Fruit fly (Drosophila melanogaster) whole organism, larva: ENCODE results near the gene Akh.
A peak's percentile ranks its signal among the peaks of the same experiment; 100 is the strongest.

Experiments
- noc ChIP-seq: fragments of 200-800 bp; sonication (Bioruptor generic); optimal IDR thresholded peaks from 3 replicates; lab custom pipeline; 2019; ENCODE audit warnings: missing biosample characterization, mild to moderate bottlenecking, missing genetic modification characterization, moderate library complexity

The Akh gene

dm6 chr3L:4118339-4118738 lies 22.9 kb upstream of the Akh start:
- TF ChIP-seq noc: no peak

dm6 chr3L:4119636-4120357 lies 21.5 kb upstream of the Akh start:
- TF ChIP-seq noc: no peak

dm6 chr3L:4120358-4121349 lies 20.6 kb upstream of the Akh start:
- TF ChIP-seq noc: no peak

dm6 chr3L:4121589-4121988 lies 19.7 kb upstream of the Akh start:
- TF ChIP-seq noc: no peak

- peak; percentile 39 for TF ChIP-seq noc
These were observed 19.0 kb upstream of the Akh start, which contains the start of gene Chd64 for dm6 chr3L:4122185-4122767. Gene Chd64 (minus strand): TSS chr3L:4122388.

- TF ChIP-seq noc: no peak
These were observed 15.6 kb upstream of the Akh start for dm6 chr3L:4125709-4126108.

- no peak for TF ChIP-seq noc
These were observed 12.7 kb upstream of the Akh start for dm6 chr3L:4128579-4128978.

dm6 chr3L:4130743-4131142 lies 10.5 kb upstream of the Akh start:
- TF ChIP-seq noc: no peak

dm6 chr3L:4132585-4132984 lies 8.7 kb upstream of the Akh start:
- no peak for TF ChIP-seq noc

dm6 chr3L:4133724-4134678 lies 7.3 kb upstream of the Akh start, which contains the start of gene ens:
Gene ens (minus strand): TSS chr3L:4134550.
- TF ChIP-seq noc: no peak

- TF ChIP-seq noc: no peak
These were observed 5.4 kb upstream of the Akh start, which contains the start of gene RfC4 for dm6 chr3L:4135857-4136256. Gene RfC4 (minus strand): TSS chr3L:4136038.

dm6 chr3L:4138804-4139521 lies 2.3 kb upstream of the Akh start, which contains the start of the genes Rop and Ras64B:
Gene Rop (minus strand): TSS chr3L:4138996.
Gene Ras64B (plus strand): TSS chr3L:4139076.
- TF ChIP-seq noc: peak; percentile 27

- no peak for TF ChIP-seq noc
These were observed 797 bp downstream of the Akh start, which contains the start of gene CG32260 for dm6 chr3L:4142064-4142463. Gene CG32260 (plus strand): TSS chr3L:4142364.

- TF ChIP-seq noc: no peak
These were observed 4.0 kb downstream of the Akh start for dm6 chr3L:4145229-4145628.

- TF ChIP-seq noc: no peak
These were observed 7.2 kb downstream of the Akh start, which contains the start of gene CG1299 for dm6 chr3L:4148406-4148975. Gene CG1299 (plus strand): TSS chr3L:4148696.
